Worm (Caenorhabditis elegans) whole organism, early embryonic: ENCODE measurements around the gene sre-34.

Source experiments
- ama-1 ChIP-seq: fragments of 150-350 bp; optimal IDR thresholded peaks from 2 replicates; lab custom pipeline; 2014
- flt-1 ChIP-seq: fragments of 200-800 bp; sonication (Bioruptor generic); IDR thresholded peaks from 2 replicates; pipeline ENCODE4 v1.3.6; 2022; ENCODE audit warnings: missing genetic modification characterization, missing compliant biosample characterization
- hnd-1 ChIP-seq: sonication (generic microtip); optimal IDR thresholded peaks from 2 replicates; lab custom pipeline; 2016; ENCODE audit warnings: missing genetic modification characterization, missing compliant biosample characterization
- scrt-1 ChIP-seq: fragments of 200-800 bp; sonication (Bioruptor generic); IDR thresholded peaks from 2 replicates; pipeline ENCODE4 v1.3.6; 2022; ENCODE audit warnings: missing genetic modification characterization, missing compliant biosample characterization
- sea-1 ChIP-seq: fragments of 200-800 bp; sonication (Bioruptor generic); conservative IDR thresholded peaks from 2 replicates; pipeline ENCODE4 v1.3.6; 2022; ENCODE audit warnings: missing genetic modification characterization, missing compliant biosample characterization
- tbx-37 ChIP-seq: fragments of 200-800 bp; sonication (Bioruptor generic); conservative IDR thresholded peaks from 2 replicates; pipeline ENCODE4 v1.3.6; 2022; ENCODE audit warnings: missing genetic modification reagents, missing genetic modification characterization, missing compliant biosample characterization
- tra-4 ChIP-seq: sonication (generic microtip); optimal IDR thresholded peaks from 2 replicates; lab custom pipeline; 2017; ENCODE audit warnings: missing genetic modification characterization, missing compliant biosample characterization

- TF ChIP-seq hnd-1 (tag; lab: Kevin White, UChicago) (no peak), ama-1 (lab: Kevin White, UChicago) (no peak), sea-1 (no peak), scrt-1 (no peak), tra-4 (tag; lab: Kevin White, UChicago) (no peak), tbx-37 (GFP tag; lab: Robert Waterston, UW) (no peak), flt-1 (GFP tag; lab: Robert Waterston, UW) (no peak)
Observed at ce11 chrII:12481645-12482044, 31.7 kb downstream of the sre-34 start.
